Worm (Caenorhabditis elegans) whole organism, early embryonic: ENCODE measurements around the gene F45E10.2.

Source experiments
- B0310.2 ChIP-seq: sonication (generic microtip); optimal IDR thresholded peaks from 2 replicates; lab custom pipeline; 2016; ENCODE audit warnings: mild to moderate bottlenecking, missing genetic modification characterization, missing compliant biosample characterization
- F13C5.2 ChIP-seq: sonication (generic microtip); optimal IDR thresholded peaks from 2 replicates; lab custom pipeline; 2017; ENCODE audit warnings: mild to moderate bottlenecking, missing genetic modification characterization, inconsistent platforms, missing compliant biosample characterization
- aly-1 ChIP-seq: sonication (generic microtip); optimal IDR thresholded peaks from 2 replicates; lab custom pipeline; 2016; ENCODE audit warnings: missing genetic modification characterization, missing compliant biosample characterization
- ama-1 ChIP-seq: fragments of 150-350 bp; optimal IDR thresholded peaks from 2 replicates; lab custom pipeline; 2014
- ceh-13 ChIP-seq: fragments of 200-800 bp; sonication (Bioruptor generic); optimal IDR thresholded peaks from 2 replicates; lab custom pipeline; 2018; ENCODE audit warnings: mild to moderate bottlenecking, missing genetic modification characterization, missing compliant biosample characterization
- ceh-36 ChIP-seq: sonication (generic microtip); optimal IDR thresholded peaks from 2 replicates; lab custom pipeline; 2016; ENCODE audit warnings: missing genetic modification characterization, inconsistent platforms, missing compliant biosample characterization
- ets-7 ChIP-seq: sonication (generic microtip); optimal IDR thresholded peaks from 2 replicates; lab custom pipeline; 2016; ENCODE audit warnings: missing genotype, missing genetic modification characterization, missing compliant biosample characterization
- flt-1 ChIP-seq: fragments of 200-800 bp; sonication (Bioruptor generic); IDR thresholded peaks from 2 replicates; pipeline ENCODE4 v1.3.6; 2022; ENCODE audit warnings: missing genetic modification characterization, missing compliant biosample characterization
- hmbx-1 ChIP-seq: sonication (generic microtip); optimal IDR thresholded peaks from 2 replicates; lab custom pipeline; 2016; ENCODE audit warnings: mild to moderate bottlenecking, missing genetic modification characterization, missing compliant biosample characterization
- hmg-4 ChIP-seq: fragments of 200-800 bp; sonication (Bioruptor generic); optimal IDR thresholded peaks from 2 replicates; lab custom pipeline; 2018; ENCODE audit warnings: mild to moderate bottlenecking, missing genetic modification characterization, missing compliant biosample characterization
- hnd-1 ChIP-seq: sonication (generic microtip); optimal IDR thresholded peaks from 2 replicates; lab custom pipeline; 2016; ENCODE audit warnings: missing genetic modification characterization, missing compliant biosample characterization
- pes-1 ChIP-seq: fragments of 200-800 bp; sonication (Bioruptor generic); IDR thresholded peaks from 2 replicates; pipeline ENCODE4 v1.3.6; 2022; ENCODE audit warnings: missing genetic modification reagents, missing genetic modification characterization, missing compliant biosample characterization
- scrt-1 ChIP-seq: fragments of 200-800 bp; sonication (Bioruptor generic); IDR thresholded peaks from 2 replicates; pipeline ENCODE4 v1.3.6; 2022; ENCODE audit warnings: missing genetic modification characterization, missing compliant biosample characterization
- sea-1 ChIP-seq: fragments of 200-800 bp; sonication (Bioruptor generic); conservative IDR thresholded peaks from 2 replicates; pipeline ENCODE4 v1.3.6; 2022; ENCODE audit warnings: missing genetic modification characterization, missing compliant biosample characterization
- tbx-11 ChIP-seq: fragments of 200-800 bp; sonication (Bioruptor generic); IDR thresholded peaks from 2 replicates; pipeline ENCODE4 v1.3.6; 2022; ENCODE audit warnings: missing genetic modification characterization, missing compliant biosample characterization
- tbx-37 ChIP-seq: fragments of 200-800 bp; sonication (Bioruptor generic); conservative IDR thresholded peaks from 2 replicates; pipeline ENCODE4 v1.3.6; 2022; ENCODE audit warnings: missing genetic modification reagents, missing genetic modification characterization, missing compliant biosample characterization
- tra-4 ChIP-seq: sonication (generic microtip); optimal IDR thresholded peaks from 2 replicates; lab custom pipeline; 2017; ENCODE audit warnings: missing genetic modification characterization, missing compliant biosample characterization

The F45E10.2 gene

DNA sequence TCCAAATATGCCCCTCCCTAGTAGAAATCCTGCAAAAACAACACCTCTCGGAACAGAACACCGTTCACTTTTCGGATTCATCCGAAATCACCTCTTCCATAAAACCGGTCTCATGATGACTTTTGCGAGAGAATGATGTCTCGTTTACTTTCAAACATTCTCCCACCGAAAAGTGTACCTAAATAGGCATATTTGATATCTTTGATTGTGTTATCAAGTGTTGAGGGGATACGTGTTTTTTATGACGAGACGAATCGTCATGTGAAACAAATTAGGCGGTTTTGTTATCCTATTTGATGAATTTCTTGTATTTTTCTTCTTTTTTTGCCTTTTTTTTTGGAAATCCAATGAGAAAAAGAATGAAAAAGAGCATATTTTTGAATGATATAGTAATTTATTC lies 39.9 kb downstream of the F45E10.2 start:
- TF ChIP-seq F13C5.2 (tag; lab: Kevin White, UChicago) = no peak
- no peak for TF ChIP-seq sea-1 (GFP tag; lab: Robert Waterston, UW)

DNA sequence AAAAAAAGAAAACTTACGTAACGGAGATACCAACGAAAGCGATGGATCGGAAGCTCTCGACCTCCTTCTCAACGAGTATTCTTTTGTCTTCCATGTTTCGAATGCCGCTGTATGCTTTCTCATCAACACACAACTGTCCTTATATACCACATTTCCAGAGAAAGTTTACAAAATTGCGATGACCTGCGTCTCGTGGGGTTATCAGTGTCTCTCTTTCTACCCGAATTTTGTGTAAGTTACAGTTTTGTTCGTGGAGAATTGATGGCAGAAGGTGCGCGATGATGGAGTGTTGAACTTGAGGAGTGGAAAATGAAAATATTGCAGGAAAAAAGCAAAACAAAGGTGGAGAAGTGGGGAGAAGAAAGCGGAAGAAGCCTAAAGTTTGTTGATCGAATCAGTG lies 41.5 kb downstream of the F45E10.2 start, which contains the start of gene col-81:
TSS of gene col-81 (minus strand) at position 101 of the 400 bp plus-strand sequence.
- TF ChIP-seq hnd-1 (no peak), F13C5.2 (tag; lab: Kevin White, UChicago) (no peak), tbx-11 (GFP tag; lab: Robert Waterston, UW) (no peak), pes-1 (no peak), tra-4 (tag; lab: Kevin White, UChicago) (no peak), tbx-37 (GFP tag; lab: Robert Waterston, UW) (no peak), ets-7 (no peak), aly-1 (tag; lab: Kevin White, UChicago) (no peak), B0310.2 (tag; lab: Kevin White, UChicago) (no peak), hmg-4 (GFP tag; lab: Kevin White, UChicago) (no peak), flt-1 (GFP tag; lab: Robert Waterston, UW) (no peak), ceh-13 (GFP tag; lab: Kevin White, UChicago) (no peak), ama-1 (lab: Kevin White, UChicago) (no peak), sea-1 (GFP tag; lab: Robert Waterston, UW) (no peak)

DNA sequence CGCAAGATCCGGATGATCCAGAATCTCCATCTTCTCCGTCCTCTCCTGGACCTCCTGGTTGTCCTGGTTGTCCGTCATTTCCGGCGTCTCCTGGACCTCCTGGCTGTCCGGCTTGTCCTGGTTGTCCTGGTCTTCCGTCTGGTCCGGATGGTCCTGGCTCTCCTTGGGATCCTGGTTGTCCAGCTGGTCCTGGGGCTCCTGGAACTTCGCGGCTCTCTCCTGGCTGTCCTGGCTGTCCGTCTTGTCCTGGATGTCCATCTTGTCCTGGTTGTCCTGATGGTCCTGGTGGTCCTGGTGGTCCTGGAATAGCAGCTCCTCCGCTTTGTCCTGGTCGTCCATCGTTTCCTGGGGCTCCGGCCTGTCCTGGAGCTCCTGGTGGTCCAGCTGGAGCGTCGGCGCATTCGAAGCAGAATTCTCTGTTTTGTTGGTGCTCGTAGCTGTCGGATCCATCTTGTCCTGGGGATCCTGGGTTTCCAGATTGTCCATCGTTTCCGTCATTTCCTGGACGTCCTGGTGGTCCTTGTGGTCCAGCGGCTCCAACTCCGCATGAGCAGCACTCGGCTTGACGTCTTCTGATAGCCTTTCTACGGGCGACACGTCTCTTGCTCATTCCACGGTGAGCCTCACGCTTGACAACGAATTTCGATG lies 42.5 kb downstream of the F45E10.2 start:
- no peak for TF ChIP-seq ceh-13 (GFP tag; lab: Kevin White, UChicago)
- 0 out of 2 replicates have a peak, but pooled peaks have one; percentile 19 for TF ChIP-seq scrt-1 (GFP tag; lab: Robert Waterston, UW)
- no peak for TF ChIP-seq tra-4 (tag; lab: Kevin White, UChicago)

DNA sequence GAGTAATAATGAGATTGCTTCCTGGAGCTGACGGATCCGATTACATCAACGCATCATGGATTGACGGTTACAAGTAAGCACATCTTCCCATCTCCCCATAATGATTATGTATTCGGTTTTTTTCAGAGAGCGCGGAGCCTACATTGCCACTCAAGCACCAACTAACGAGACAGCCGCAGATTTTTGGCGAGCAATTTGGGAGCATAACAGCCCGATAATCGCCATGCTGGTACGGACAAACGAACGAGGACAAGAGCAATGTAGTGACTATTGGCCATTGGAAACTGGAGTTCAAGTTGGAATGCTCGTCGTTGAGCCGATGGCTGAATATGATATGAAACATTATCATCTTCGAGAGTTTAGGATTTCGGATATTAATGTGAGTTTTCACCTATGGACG lies 44.2 kb downstream of the F45E10.2 start:
- no peak for TF ChIP-seq hnd-1
- no peak for TF ChIP-seq tra-4 (tag; lab: Kevin White, UChicago)
- no peak for TF ChIP-seq ama-1 (lab: Kevin White, UChicago)
- TF ChIP-seq aly-1 (tag; lab: Kevin White, UChicago) = no peak
- no peak for TF ChIP-seq B0310.2 (tag; lab: Kevin White, UChicago)
- no peak for TF ChIP-seq ceh-36 (tag; lab: Kevin White, UChicago)
- TF ChIP-seq ets-7 = no peak
- TF ChIP-seq ceh-13 (GFP tag; lab: Kevin White, UChicago) = no peak
- no peak for TF ChIP-seq hmbx-1 (tag; lab: Kevin White, UChicago)
- no peak for TF ChIP-seq tbx-37 (GFP tag; lab: Robert Waterston, UW)
- no peak for TF ChIP-seq flt-1 (GFP tag; lab: Robert Waterston, UW)
- TF ChIP-seq F13C5.2 (tag; lab: Kevin White, UChicago) = no peak
- no peak for TF ChIP-seq sea-1 (GFP tag; lab: Robert Waterston, UW)
- no peak for TF ChIP-seq tbx-11 (GFP tag; lab: Robert Waterston, UW)
- no peak for TF ChIP-seq pes-1
- no peak for TF ChIP-seq scrt-1 (GFP tag; lab: Robert Waterston, UW)
- TF ChIP-seq hmg-4 (GFP tag; lab: Kevin White, UChicago) = no peak

DNA sequence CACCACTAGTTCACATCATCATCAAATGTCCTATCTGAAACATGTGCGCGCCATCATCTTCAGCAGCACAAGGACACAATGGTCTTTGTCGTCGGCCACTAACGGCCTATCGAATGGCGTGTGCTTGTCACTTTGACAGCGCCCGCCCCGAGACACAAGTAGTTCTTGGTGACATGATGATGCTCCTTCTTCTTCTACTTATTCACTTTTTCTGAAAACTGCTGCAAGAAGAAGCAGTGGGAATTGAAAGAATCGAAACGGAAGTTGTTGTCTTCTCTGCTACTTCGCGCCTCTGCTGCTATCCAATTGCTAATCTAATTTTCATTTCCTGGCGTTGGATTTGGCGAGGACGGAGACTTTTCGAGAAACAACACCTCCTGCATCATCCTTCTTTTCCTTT lies 50.7 kb downstream of the F45E10.2 start:
- TF ChIP-seq B0310.2 (tag; lab: Kevin White, UChicago) (no peak), hnd-1 (no peak), ceh-36 (tag; lab: Kevin White, UChicago) (no peak), tbx-37 (GFP tag; lab: Robert Waterston, UW) (no peak), ceh-13 (GFP tag; lab: Kevin White, UChicago) (no peak), ama-1 (lab: Kevin White, UChicago) (no peak), scrt-1 (GFP tag; lab: Robert Waterston, UW) (no peak), aly-1 (tag; lab: Kevin White, UChicago) (no peak), pes-1 (no peak), tra-4 (tag; lab: Kevin White, UChicago) (no peak), sea-1 (GFP tag; lab: Robert Waterston, UW) (no peak), flt-1 (GFP tag; lab: Robert Waterston, UW) (no peak), hmbx-1 (tag; lab: Kevin White, UChicago) (no peak), ets-7 (no peak), F13C5.2 (tag; lab: Kevin White, UChicago) (no peak), tbx-11 (GFP tag; lab: Robert Waterston, UW) (no peak)
